Worm (Caenorhabditis elegans): ENCODE data around the gene zak-1.

DNA sequence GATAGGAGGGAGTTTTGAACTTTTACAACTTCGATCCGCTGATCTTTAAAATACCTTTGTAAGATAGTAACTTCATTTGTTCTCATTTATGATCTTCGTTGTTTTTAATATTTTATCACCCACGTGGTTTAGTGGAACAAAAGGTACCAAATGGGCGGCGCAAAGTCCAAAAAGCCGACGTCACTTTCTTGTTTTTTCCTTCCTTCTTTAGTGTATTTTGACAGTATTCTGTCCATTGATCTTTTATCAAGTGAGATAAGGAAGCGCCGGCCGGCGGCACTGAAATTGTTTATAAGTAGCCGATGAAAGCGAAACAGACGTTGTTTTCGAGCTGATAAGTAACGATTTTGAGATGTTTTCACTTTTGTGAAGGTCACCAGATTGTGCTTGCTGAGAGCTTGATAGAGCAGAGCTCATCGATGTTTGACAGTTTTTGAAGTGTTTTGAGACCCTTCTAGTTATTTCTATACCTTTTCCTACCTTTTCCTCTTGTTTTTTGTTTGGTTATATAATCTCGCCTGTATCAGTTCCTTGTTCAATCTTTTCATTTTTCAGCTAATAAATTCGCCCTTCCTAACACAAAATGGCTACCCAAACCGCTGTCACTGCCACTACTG is 16.0 kb upstream of the zak-1 start, which contains the start of gene K04C2.3:
- TF ChIP-seq nhr-11 (tag; optimal IDR thresholded peaks at IDR 0.05) (no peak), ceh-24 (tag; optimal IDR thresholded peaks at IDR 0.05) (no peak), ama-1 (optimal IDR thresholded peaks at IDR 0.05) (no peak), syd-9 (tag; optimal IDR thresholded peaks at IDR 0.05) (no peak), pha-4 (tag; optimal IDR thresholded peaks at IDR 0.05) (no peak), ceh-18 (tag; optimal IDR thresholded peaks at IDR 0.05) (no peak), T23F11.4 (GFP tag; optimal IDR thresholded peaks at IDR 0.05) (no peak)
